Worm (Caenorhabditis elegans) whole organism, late embryonic: Measurements from ENCODE around the gene rsks-1.

Source experiments
- dmd-4 ChIP-seq: sonication (generic microtip); optimal IDR thresholded peaks from 2 replicates; lab custom pipeline; 2016; ENCODE audit warnings: borderline replicate concordance, missing genetic modification characterization, missing compliant biosample characterization
- pha-4 ChIP-seq: fragments of 150-350 bp; optimal IDR thresholded peaks from 2 replicates; lab custom pipeline; 2018; ENCODE audit warnings: missing biosample characterization, missing genetic modification reagents, missing genetic modification characterization

- TF ChIP-seq dmd-4 (tag; lab: Kevin White, UChicago) (no peak), pha-4 (tag; lab: Kevin White, UChicago) (no peak)
These were observed 35.0 kb downstream of the rsks-1 start for ce11 chrIII:11279954-11280353.
